Worm (Caenorhabditis elegans): ENCODE data around the gene F46C3.6.

ce11 chrX:11435488-11435887 is 15.6 kb upstream of the F46C3.6 start:
- TF ChIP-seq nhr-237 (tag; optimal IDR thresholded peaks at IDR 0.05): no peak
- no peak for TF ChIP-seq ztf-11 (tag; optimal IDR thresholded peaks at IDR 0.05)
- no peak for TF ChIP-seq alr-1 (tag; optimal IDR thresholded peaks at IDR 0.05)
- TF ChIP-seq lin-39 (tag; optimal IDR thresholded peaks at IDR 0.05): no peak
- TF ChIP-seq nhr-6 (tag; optimal IDR thresholded peaks at IDR 0.05): no peak
- no peak for TF ChIP-seq zag-1 (tag; optimal IDR thresholded peaks at IDR 0.05)
